Worm (Caenorhabditis elegans) whole organism, L2 larva: ENCODE measurements around the gene srx-119.

ENCODE experiments used
- ZK546.5 ChIP-seq: sonication (generic microtip); optimal IDR thresholded peaks from 2 replicates; lab custom pipeline; 2017; ENCODE audit warnings: missing biosample characterization, missing genetic modification characterization
- ama-1 ChIP-seq: fragments of 150-350 bp; optimal IDR thresholded peaks from 2 replicates; lab custom pipeline; 2018; ENCODE audit warnings: inconsistent platforms
- egl-27 ChIP-seq: sonication (generic microtip); optimal IDR thresholded peaks from 3 replicates; lab custom pipeline; 2017; ENCODE audit warnings: missing biosample characterization, missing genetic modification reagents, missing genetic modification characterization
- fos-1 ChIP-seq: fragments of 150-350 bp; optimal IDR thresholded peaks from 2 replicates; lab custom pipeline; 2014; ENCODE audit warnings: missing biosample characterization, missing genetic modification characterization
- lin-11 ChIP-seq: fragments of 150-350 bp; sonication (generic microtip); optimal IDR thresholded peaks from 2 replicates; lab custom pipeline; 2014; ENCODE audit warnings: missing biosample characterization, missing genetic modification characterization, inconsistent platforms, mixed read lengths
- nhr-25 ChIP-seq: fragments of 150-350 bp; sonication (generic microtip); optimal IDR thresholded peaks from 3 replicates; lab custom pipeline; 2014; ENCODE audit warnings: missing biosample characterization, missing genetic modification characterization
- nhr-77 ChIP-seq: fragments of 150-350 bp; optimal IDR thresholded peaks from 2 replicates; lab custom pipeline; 2014; ENCODE audit warnings: missing biosample characterization, missing genetic modification characterization
- sem-4 ChIP-seq: fragments of 150-350 bp; optimal IDR thresholded peaks from 2 replicates; lab custom pipeline; 2014; ENCODE audit warnings: missing biosample characterization, missing genetic modification reagents, missing genetic modification characterization
- snpc-4 ChIP-seq: fragments of 150-350 bp; optimal IDR thresholded peaks from 2 replicates; lab custom pipeline; 2014; ENCODE audit warnings: missing biosample characterization, missing genetic modification characterization
- unc-39 ChIP-seq: fragments of 150-350 bp; optimal IDR thresholded peaks from 2 replicates; lab custom pipeline; 2014; ENCODE audit warnings: missing biosample characterization, missing genetic modification characterization
- unc-62 ChIP-seq: fragments of 150-350 bp; optimal IDR thresholded peaks from 2 replicates; lab custom pipeline; 2014; ENCODE audit warnings: missing biosample characterization, missing genetic modification reagents, missing genetic modification characterization
- ztf-4 ChIP-seq: fragments of 150-350 bp; optimal IDR thresholded peaks from 2 replicates; lab custom pipeline; 2014; ENCODE audit warnings: missing biosample characterization, missing genetic modification characterization

ce11 chrII:12549613-12550012 lies 21.6 kb downstream of the srx-119 start:
- TF ChIP-seq unc-62 (no peak), snpc-4 (tag; lab: Kevin White, UChicago) (no peak), fos-1 (tag; lab: Kevin White, UChicago) (no peak), ztf-4 (tag; lab: Kevin White, UChicago) (no peak), egl-27 (tag; lab: Kevin White, UChicago) (no peak), ama-1 (lab: Kevin White, UChicago) (no peak), ZK546.5 (tag; lab: Kevin White, UChicago) (no peak), nhr-77 (tag; lab: Kevin White, UChicago) (no peak), nhr-25 (tag; lab: Kevin White, UChicago) (no peak), sem-4 (tag; lab: Kevin White, UChicago) (no peak), lin-11 (no peak), unc-39 (tag; lab: Kevin White, UChicago) (no peak)
